Fruit fly (Drosophila melanogaster) whole organism, adult: ENCODE data around the gene HP4.

Experiments used
- CG11617 ChIP-seq: fragments of 200-800 bp; sonication (Bioruptor generic); optimal IDR thresholded peaks from 2 replicates; lab custom pipeline; 2017; ENCODE audit warnings: mild to moderate bottlenecking, missing biosample characterization, missing genetic modification reagents, missing genetic modification characterization
- CG12768 ChIP-seq: fragments of 200-800 bp; sonication (Bioruptor generic); optimal IDR thresholded peaks from 2 replicates; lab custom pipeline; 2017; ENCODE audit warnings: missing biosample characterization, missing genetic modification characterization, mild to moderate bottlenecking, moderate library complexity, missing genetic modification reagents
- CG14711 ChIP-seq: fragments of 200-800 bp; sonication (Bioruptor generic); optimal IDR thresholded peaks from 2 replicates; lab custom pipeline; 2018; ENCODE audit warnings: missing biosample characterization, mild to moderate bottlenecking, missing genetic modification characterization, moderate library complexity
- CG7045 ChIP-seq: fragments of 200-800 bp; sonication (Bioruptor generic); optimal IDR thresholded peaks from 2 replicates; lab custom pipeline; 2017; ENCODE audit warnings: missing biosample characterization, mild to moderate bottlenecking, missing genetic modification characterization
- CG7101 ChIP-seq: fragments of 200-800 bp; sonication (Bioruptor generic); optimal IDR thresholded peaks from 2 replicates; lab custom pipeline; 2018; ENCODE audit warnings: missing biosample characterization, mild to moderate bottlenecking, missing genetic modification characterization, moderate library complexity
- Crg-1 ChIP-seq: fragments of 200-800 bp; sonication (Bioruptor generic); optimal IDR thresholded peaks from 2 replicates; lab custom pipeline; 2016; ENCODE audit warnings: missing biosample characterization, missing genetic modification characterization
- Mnt ChIP-seq: fragments of 200-800 bp; sonication (Bioruptor generic); optimal IDR thresholded peaks from 2 replicates; lab custom pipeline; 2016; ENCODE audit warnings: missing biosample characterization, mild to moderate bottlenecking, missing genetic modification characterization
- cic ChIP-seq: fragments of 200-800 bp; sonication (Bioruptor generic); optimal IDR thresholded peaks from 2 replicates; lab custom pipeline; 2017; ENCODE audit warnings: missing biosample characterization, mild to moderate bottlenecking, missing genetic modification characterization, moderate library complexity
- kay ChIP-seq: fragments of 200-800 bp; sonication (Bioruptor generic); peaks from one replicate; lab custom pipeline; 2016; ENCODE audit warnings: missing biosample characterization, missing genetic modification characterization, borderline replicate concordance
- ovo ChIP-seq: fragments of 200-800 bp; sonication (Bioruptor generic); optimal IDR thresholded peaks from 2 replicates; lab custom pipeline; 2016; ENCODE audit warnings: missing biosample characterization, missing genetic modification characterization
- pad ChIP-seq: fragments of 200-800 bp; sonication (Bioruptor generic); optimal IDR thresholded peaks from 3 replicates; lab custom pipeline; 2017; ENCODE audit warnings: missing biosample characterization, missing genetic modification characterization, mild to moderate bottlenecking, moderate library complexity, missing genetic modification reagents
- tj ChIP-seq: fragments of 200-800 bp; sonication (Bioruptor generic); optimal IDR thresholded peaks from 3 replicates; lab custom pipeline; 2017; ENCODE audit warnings: missing biosample characterization, mild to moderate bottlenecking, missing genetic modification characterization, moderate library complexity

dm6 chr3L:7935409-7935932 is 40.5 kb downstream of the HP4 start:
- TF ChIP-seq Crg-1 (GFP tag; lab: Kevin White, UChicago): no peak
- no peak for TF ChIP-seq CG11617 (GFP tag; lab: Kevin White, UChicago)
- TF ChIP-seq CG14711 (tag; lab: Kevin White, UChicago): no peak
- TF ChIP-seq kay (GFP tag; lab: Kevin White, UChicago): no peak
- no peak for TF ChIP-seq CG7101 (tag; lab: Kevin White, UChicago)
- no peak for TF ChIP-seq cic
- peak; percentile 93 for TF ChIP-seq ovo (GFP tag; lab: Kevin White, UChicago)
- no peak for TF ChIP-seq CG7045 (GFP tag; lab: Kevin White, UChicago)
- no peak for TF ChIP-seq Mnt (GFP tag; lab: Kevin White, UChicago)
- no peak for TF ChIP-seq tj (GFP tag; lab: Kevin White, UChicago)
- no peak for TF ChIP-seq CG12768
- TF ChIP-seq pad (GFP tag; lab: Kevin White, UChicago): peak; percentile 46
